Worm (Caenorhabditis elegans) whole organism, late embryonic: ENCODE measurements around the gene tbx-40.

ENCODE experiments used
- ahr-1 ChIP-seq: sonication (generic microtip); optimal IDR thresholded peaks from 2 replicates; lab custom pipeline; 2016; ENCODE audit warnings: missing genetic modification characterization, missing compliant biosample characterization
- elt-2 ChIP-seq: sonication (generic microtip); optimal IDR thresholded peaks from 2 replicates; lab custom pipeline; 2016; ENCODE audit warnings: missing genetic modification reagents, missing genetic modification characterization, missing compliant biosample characterization
- fkh-10 ChIP-seq: fragments of 150-350 bp; optimal IDR thresholded peaks from 2 replicates; lab custom pipeline; 2014; ENCODE audit warnings: missing biosample characterization, missing genetic modification reagents, missing genetic modification characterization
- lim-6 ChIP-seq: sonication (generic microtip); optimal IDR thresholded peaks from 2 replicates; lab custom pipeline; 2016; ENCODE audit warnings: missing genetic modification characterization, missing compliant biosample characterization
- pag-3 ChIP-seq: sonication (generic microtip); optimal IDR thresholded peaks from 2 replicates; lab custom pipeline; 2016; ENCODE audit warnings: missing compliant biosample characterization, missing genetic modification characterization, borderline replicate concordance
- ref-2 ChIP-seq: sonication (generic microtip); optimal IDR thresholded peaks from 2 replicates; lab custom pipeline; 2016; ENCODE audit warnings: missing genetic modification characterization, missing compliant biosample characterization
- sox-2 ChIP-seq: fragments of 200-800 bp; sonication (Bioruptor generic); IDR thresholded peaks from 2 replicates; pipeline ENCODE4 v1.3.6; 2022; ENCODE audit warnings: missing genetic modification reagents, missing genetic modification characterization, missing compliant biosample characterization
- ttx-3 ChIP-seq: sonication (generic microtip); optimal IDR thresholded peaks from 2 replicates; lab custom pipeline; 2016; ENCODE audit warnings: missing genetic modification reagents, missing genetic modification characterization, missing compliant biosample characterization

DNA sequence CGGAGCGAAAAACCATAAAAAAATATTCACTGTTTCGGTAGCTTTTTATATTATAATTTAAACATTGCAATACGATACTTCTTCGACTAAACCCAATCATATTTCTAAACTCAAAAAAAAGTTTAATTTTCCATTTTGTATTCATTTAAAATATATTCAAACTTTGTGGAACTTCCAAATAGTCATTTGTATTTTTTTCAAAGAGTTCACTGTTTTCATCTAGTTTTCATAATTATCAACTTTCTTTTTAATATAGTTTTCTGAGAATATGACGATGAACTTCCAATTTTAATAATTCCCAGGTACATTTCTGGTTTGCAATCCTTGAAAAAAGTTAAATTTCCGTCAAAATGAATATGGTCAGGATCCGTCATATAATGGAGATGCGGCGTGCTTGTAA, 33.3 kb upstream of the tbx-40 start, which contains the start of gene cpna-4:
- TF ChIP-seq fkh-10 (GFP tag; lab: Kevin White, UChicago) (no peak), ttx-3 (no peak), pag-3 (no peak), elt-2 (no peak), lim-6 (no peak), ahr-1 (tag; lab: Kevin White, UChicago) (no peak), ref-2 (tag; lab: Kevin White, UChicago) (no peak), sox-2 (GFP tag; lab: Robert Waterston, UW) (no peak)
